Worm (Caenorhabditis elegans) whole organism, L1 larva: ENCODE data around the gene T02B11.9.

ENCODE experiments used
- F16B12.6 ChIP-seq: fragments of 150-350 bp; optimal IDR thresholded peaks from 2 replicates; lab custom pipeline; 2014; ENCODE audit warnings: missing biosample characterization, missing genetic modification characterization
- Y116A8C.19 ChIP-seq: sonication (generic microtip); optimal IDR thresholded peaks from 2 replicates; lab custom pipeline; 2016; ENCODE audit warnings: missing compliant biosample characterization, missing genetic modification characterization, borderline replicate concordance
- aha-1 ChIP-seq: fragments of 150-350 bp; optimal IDR thresholded peaks from 2 replicates; lab custom pipeline; 2014; ENCODE audit warnings: missing biosample characterization, missing genetic modification characterization
- ama-1 ChIP-seq: fragments of 150-350 bp; optimal IDR thresholded peaks from 2 replicates; lab custom pipeline; 2014
- blmp-1 ChIP-seq: fragments of 150-350 bp; optimal IDR thresholded peaks from 2 replicates; lab custom pipeline; 2014; ENCODE audit warnings: missing biosample characterization, missing genetic modification characterization
- ceh-90 ChIP-seq: sonication (generic microtip); optimal IDR thresholded peaks from 2 replicates; lab custom pipeline; 2016; ENCODE audit warnings: missing genetic modification characterization, missing compliant biosample characterization
- ces-1 ChIP-seq: fragments of 150-350 bp; optimal IDR thresholded peaks from 2 replicates; lab custom pipeline; 2014; ENCODE audit warnings: missing biosample characterization, missing genetic modification reagents, missing genetic modification characterization
- dsc-1 ChIP-seq: sonication (generic microtip); optimal IDR thresholded peaks from 2 replicates; lab custom pipeline; 2016; ENCODE audit warnings: mild to moderate bottlenecking, missing genetic modification characterization, missing compliant biosample characterization
- efl-3 ChIP-seq: fragments of 200-800 bp; sonication (Bioruptor generic); optimal IDR thresholded peaks from 2 replicates; lab custom pipeline; 2018; ENCODE audit warnings: mild to moderate bottlenecking, missing genetic modification characterization, missing compliant biosample characterization
- egl-13 ChIP-seq: sonication (generic microtip); optimal IDR thresholded peaks from 2 replicates; lab custom pipeline; 2016; ENCODE audit warnings: missing genotype, missing genetic modification reagents, missing genetic modification characterization, missing compliant biosample characterization
- egl-27 ChIP-seq, 2 experiments: fragments of 150-350 bp in 1 of 2; sonication (generic microtip); optimal IDR thresholded peaks; 3 replicates each; lab custom pipeline; 2017 to 2018; ENCODE audit warnings: missing biosample characterization in 2 of 2, missing genetic modification characterization in 2 of 2, missing genetic modification reagents in 2 of 2
- elt-2 ChIP-seq: sonication (generic microtip); optimal IDR thresholded peaks from 2 replicates; lab custom pipeline; 2016; ENCODE audit warnings: missing genetic modification characterization, mild to moderate bottlenecking, inconsistent platforms, missing compliant biosample characterization, missing genetic modification reagents
- fkh-10 ChIP-seq: sonication (generic microtip); optimal IDR thresholded peaks from 2 replicates; lab custom pipeline; 2017; ENCODE audit warnings: missing biosample characterization, missing genetic modification reagents, missing genetic modification characterization
- fkh-4 ChIP-seq: sonication (generic microtip); optimal IDR thresholded peaks from 2 replicates; lab custom pipeline; 2016; ENCODE audit warnings: missing compliant biosample characterization, missing genetic modification characterization, borderline replicate concordance
- fkh-8 ChIP-seq: sonication (generic microtip); optimal IDR thresholded peaks from 2 replicates; lab custom pipeline; 2016; ENCODE audit warnings: mild to moderate bottlenecking, missing genetic modification characterization, missing compliant biosample characterization
- fos-1 ChIP-seq: fragments of 150-350 bp; optimal IDR thresholded peaks from 2 replicates; lab custom pipeline; 2014; ENCODE audit warnings: missing biosample characterization, missing genetic modification characterization
- grh-1 ChIP-seq: fragments of 200-800 bp; sonication (Bioruptor generic); IDR thresholded peaks from 2 replicates; pipeline ENCODE4 v1.3.6; 2022; ENCODE audit warnings: missing genetic modification reagents, missing genetic modification characterization, missing compliant biosample characterization
- hlh-4 ChIP-seq: sonication (generic microtip); optimal IDR thresholded peaks from 2 replicates; lab custom pipeline; 2016; ENCODE audit warnings: mild to moderate bottlenecking, missing genetic modification characterization, missing compliant biosample characterization
- hpl-2 ChIP-seq: fragments of 150-350 bp; optimal IDR thresholded peaks from 2 replicates; lab custom pipeline; 2014; ENCODE audit warnings: missing biosample characterization, missing genetic modification reagents, missing genetic modification characterization
- lin-13 ChIP-seq: fragments of 150-350 bp; optimal IDR thresholded peaks from 2 replicates; lab custom pipeline; 2014; ENCODE audit warnings: missing biosample characterization, missing genetic modification reagents, missing genetic modification characterization
- lin-14 ChIP-seq: fragments of 200-800 bp; sonication (Bioruptor generic); optimal IDR thresholded peaks from 2 replicates; lab custom pipeline; 2018; ENCODE audit warnings: mild to moderate bottlenecking, missing genetic modification characterization, moderate library complexity, missing compliant biosample characterization
- lin-15B ChIP-seq: fragments of 150-350 bp; sonication (generic microtip); optimal IDR thresholded peaks from 3 replicates; lab custom pipeline; 2014; ENCODE audit warnings: missing biosample characterization, missing genetic modification characterization
- lin-35 ChIP-seq, 2 experiments: fragments of 150-350 bp; optimal IDR thresholded peaks; 2 replicates each; lab custom pipeline; 2014; ENCODE audit warnings: missing biosample characterization in 2 of 2, missing genetic modification characterization in 2 of 2, missing genetic modification reagents in 2 of 2
- lir-3 ChIP-seq: sonication (generic microtip); optimal IDR thresholded peaks from 2 replicates; lab custom pipeline; 2016; ENCODE audit warnings: mild to moderate bottlenecking, missing genetic modification characterization, moderate library complexity, missing compliant biosample characterization; ENCODE audit not compliant: poor library complexity
- lsy-2 ChIP-seq, 2 experiments: fragments of 150-350 bp; optimal IDR thresholded peaks; 2 replicates each; lab custom pipeline; 2014; ENCODE audit warnings: missing biosample characterization in 2 of 2, missing genetic modification characterization in 2 of 2
- mdl-1 ChIP-seq, 2 experiments: fragments of 150-350 bp; optimal IDR thresholded peaks; 2 replicates each; lab custom pipeline; 2014 to 2017; ENCODE audit warnings: missing biosample characterization in 2 of 2, missing genetic modification characterization in 2 of 2, inconsistent platforms in 1 of 2
- nhr-11 ChIP-seq: fragments of 150-350 bp; optimal IDR thresholded peaks from 2 replicates; lab custom pipeline; 2014; ENCODE audit warnings: missing biosample characterization, missing genetic modification characterization
- nhr-28 ChIP-seq: fragments of 150-350 bp; optimal IDR thresholded peaks from 2 replicates; lab custom pipeline; 2014; ENCODE audit warnings: missing biosample characterization, missing genetic modification characterization
- nhr-71 ChIP-seq: sonication (generic microtip); optimal IDR thresholded peaks from 2 replicates; lab custom pipeline; 2016; ENCODE audit warnings: mild to moderate bottlenecking, missing genetic modification characterization, moderate library complexity, missing compliant biosample characterization
- nhr-77 ChIP-seq: fragments of 150-350 bp; optimal IDR thresholded peaks from 2 replicates; lab custom pipeline; 2014; ENCODE audit warnings: missing biosample characterization, missing genetic modification characterization
- nhr-85 ChIP-seq: sonication (generic microtip); peaks from one replicate; lab custom pipeline; 2016; ENCODE audit warnings: missing genetic modification characterization, inconsistent platforms, missing compliant biosample characterization
- nhr-90 ChIP-seq: sonication (generic microtip); optimal IDR thresholded peaks from 2 replicates; lab custom pipeline; 2016; ENCODE audit warnings: mild to moderate bottlenecking, missing genetic modification characterization, missing compliant biosample characterization; ENCODE audit not compliant: poor library complexity
- pag-3 ChIP-seq: sonication (generic microtip); optimal IDR thresholded peaks from 2 replicates; lab custom pipeline; 2017; ENCODE audit warnings: missing genetic modification characterization, mild to moderate bottlenecking, missing compliant biosample characterization, antibody characterized with exemption, borderline replicate concordance; ENCODE audit not compliant: insufficient read depth
- pax-3 ChIP-seq: fragments of 200-800 bp; sonication (Bioruptor generic); optimal IDR thresholded peaks from 2 replicates; lab custom pipeline; 2018; ENCODE audit warnings: mild to moderate bottlenecking, missing genetic modification characterization, moderate library complexity, missing compliant biosample characterization
- rnt-1 ChIP-seq: sonication (generic microtip); optimal IDR thresholded peaks from 2 replicates; lab custom pipeline; 2016; ENCODE audit warnings: mild to moderate bottlenecking, missing genetic modification characterization, moderate library complexity, missing compliant biosample characterization
- snpc-4 ChIP-seq: fragments of 150-350 bp; optimal IDR thresholded peaks from 2 replicates; lab custom pipeline; 2014; ENCODE audit warnings: missing biosample characterization, missing genetic modification characterization
- snu-23 ChIP-seq: sonication (generic microtip); optimal IDR thresholded peaks from 2 replicates; lab custom pipeline; 2016; ENCODE audit warnings: missing genetic modification characterization, missing compliant biosample characterization
- sox-4 ChIP-seq: sonication (generic microtip); optimal IDR thresholded peaks from 2 replicates; lab custom pipeline; 2016; ENCODE audit warnings: missing genetic modification characterization, missing compliant biosample characterization
- sup-37 ChIP-seq: fragments of 200-800 bp; sonication (Bioruptor generic); optimal IDR thresholded peaks from 2 replicates; lab custom pipeline; 2018; ENCODE audit warnings: mild to moderate bottlenecking, missing genetic modification characterization, missing compliant biosample characterization
- swsn-7 ChIP-seq: sonication (generic microtip); optimal IDR thresholded peaks from 2 replicates; lab custom pipeline; 2016; ENCODE audit warnings: missing genetic modification characterization, missing compliant biosample characterization
- unc-130 ChIP-seq: fragments of 150-350 bp; optimal IDR thresholded peaks from 2 replicates; lab custom pipeline; 2017; ENCODE audit warnings: missing biosample characterization, missing genetic modification characterization, inconsistent platforms
- unc-62 ChIP-seq: fragments of 150-350 bp; optimal IDR thresholded peaks from 2 replicates; lab custom pipeline; 2014; ENCODE audit warnings: missing biosample characterization, missing genetic modification reagents, missing genetic modification characterization
- vab-15 ChIP-seq: sonication (generic microtip); optimal IDR thresholded peaks from 2 replicates; lab custom pipeline; 2017; ENCODE audit warnings: missing genotype, mild to moderate bottlenecking, missing genetic modification characterization, missing compliant biosample characterization
- xbp-1 ChIP-seq: sonication (generic microtip); optimal IDR thresholded peaks from 2 replicates; lab custom pipeline; 2016; ENCODE audit warnings: missing genetic modification characterization, missing compliant biosample characterization
- zag-1 ChIP-seq: fragments of 150-350 bp; optimal IDR thresholded peaks from 2 replicates; lab custom pipeline; 2014; ENCODE audit warnings: missing biosample characterization, missing genetic modification characterization
- zip-4 ChIP-seq: fragments of 200-800 bp; sonication (Bioruptor generic); optimal IDR thresholded peaks from 2 replicates; lab custom pipeline; 2018; ENCODE audit warnings: mild to moderate bottlenecking, missing genetic modification characterization, moderate library complexity, missing compliant biosample characterization
- ztf-11 ChIP-seq, 2 experiments: sonication (generic microtip); optimal IDR thresholded peaks; 2 replicates each; lab custom pipeline; 2016 to 2017; ENCODE audit warnings: missing genetic modification characterization in 2 of 2, missing biosample characterization in 1 of 2, missing compliant biosample characterization in 1 of 2
- ztf-4 ChIP-seq: fragments of 150-350 bp; optimal IDR thresholded peaks from 2 replicates; lab custom pipeline; 2014; ENCODE audit warnings: missing biosample characterization, missing genetic modification characterization

The T02B11.9 gene

ce11 chrV:903460-903859 is 27.4 kb downstream of the T02B11.9 start, which contains the start of gene fmo-5 (continued):
- no peak for TF ChIP-seq hlh-4 (tag; lab: Kevin White, UChicago)
- no peak for TF ChIP-seq pag-3 (tag; lab: Kevin White, UChicago)
- no peak for TF ChIP-seq sup-37 (GFP tag; lab: Kevin White, UChicago)
- TF ChIP-seq fos-1 = no peak
- TF ChIP-seq ceh-90 = no peak
- no peak for TF ChIP-seq lin-13 (GFP tag; lab: Kevin White, UChicago)
- no peak for TF ChIP-seq nhr-71 (tag; lab: Kevin White, UChicago)
- TF ChIP-seq zip-4 (GFP tag; lab: Kevin White, UChicago) = no peak
- no peak for TF ChIP-seq aha-1
- no peak for TF ChIP-seq unc-130 (tag; lab: Kevin White, UChicago)
- TF ChIP-seq ces-1 (GFP tag; lab: Kevin White, UChicago) = no peak
- peak; percentile 66 for TF ChIP-seq nhr-90 (tag; lab: Kevin White, UChicago)
- no peak for TF ChIP-seq vab-15 (tag; lab: Kevin White, UChicago)
- no peak for TF ChIP-seq nhr-11 (tag; lab: Kevin White, UChicago)
- TF ChIP-seq fkh-10 (GFP tag; lab: Kevin White, UChicago) = no peak
- TF ChIP-seq ama-1 (lab: Kevin White, UChicago) = no peak
- TF ChIP-seq efl-3 (GFP tag; lab: Kevin White, UChicago) = no peak
- TF ChIP-seq lin-35 (GFP tag; optimal IDR thresholded peaks at IDR 0.05; lab: Kevin White, UChicago) = peak; percentile 48 to 78
- TF ChIP-seq sox-4 (tag; lab: Kevin White, UChicago) = no peak
- TF ChIP-seq swsn-7 = no peak
- no peak for TF ChIP-seq ztf-11 (tag; optimal IDR thresholded peaks at IDR 0.05; lab: Kevin White, UChicago)
- no peak for TF ChIP-seq nhr-77 (tag; lab: Kevin White, UChicago)
- TF ChIP-seq lin-14 = no peak
- peak; percentile 73 for TF ChIP-seq nhr-85 (tag; lab: Kevin White, UChicago)
- no peak for TF ChIP-seq hpl-2 (GFP tag; lab: Kevin White, UChicago)
- TF ChIP-seq nhr-28 (tag; lab: Kevin White, UChicago) = no peak
- TF ChIP-seq blmp-1 (tag; lab: Kevin White, UChicago) = no peak
- TF ChIP-seq dsc-1 (tag; lab: Kevin White, UChicago) = no peak
- peak; percentile 46 for TF ChIP-seq rnt-1
- TF ChIP-seq lir-3 (tag; lab: Kevin White, UChicago) = no peak
- TF ChIP-seq xbp-1 (tag; lab: Kevin White, UChicago) = no peak
- no peak for TF ChIP-seq egl-13 (tag; lab: Kevin White, UChicago)
- TF ChIP-seq lsy-2 (tag; optimal IDR thresholded peaks at IDR 0.05; lab: Kevin White, UChicago) = no peak
- peak; percentile 64 for TF ChIP-seq snu-23 (GFP tag; lab: Kevin White, UChicago)
- peak; percentile 49 for TF ChIP-seq elt-2 (tag; lab: Kevin White, UChicago)
- TF ChIP-seq fkh-8 (tag; lab: Kevin White, UChicago) = no peak
- TF ChIP-seq egl-27 (tag; optimal IDR thresholded peaks at IDR 0.05; lab: Kevin White, UChicago) = no peak
- TF ChIP-seq pax-3 (tag; lab: Kevin White, UChicago) = no peak
- 0 out of 2 replicates have a peak, but pooled peaks have one; percentile 35 for TF ChIP-seq grh-1 (GFP tag; lab: Robert Waterston, UW)
- TF ChIP-seq mdl-1 (tag; optimal IDR thresholded peaks at IDR 0.05; lab: Kevin White, UChicago) = peak in 1 of 2 experiments; percentile 73
- no peak for TF ChIP-seq zag-1 (tag; lab: Kevin White, UChicago)
- peak; percentile 15 for TF ChIP-seq F16B12.6 (tag; lab: Kevin White, UChicago)
- peak; percentile 1 for TF ChIP-seq ztf-4 (tag; lab: Kevin White, UChicago)
- no peak for TF ChIP-seq fkh-4 (tag; lab: Kevin White, UChicago)
- no peak for TF ChIP-seq lin-15B
- no peak for TF ChIP-seq Y116A8C.19 (tag; lab: Kevin White, UChicago)
- no peak for TF ChIP-seq unc-62 (GFP tag; lab: Kevin White, UChicago)
- no peak for TF ChIP-seq snpc-4 (tag; lab: Kevin White, UChicago)
- TF ChIP-seq, all 84 proteins: peak for 16
